Fruit fly (Drosophila melanogaster) whole organism, prepupa: ENCODE measurements around the gene HIP-R.

Experiments used
- CG10631 ChIP-seq: fragments of 200-800 bp; sonication (Bioruptor generic); optimal IDR thresholded peaks from 2 replicates; lab custom pipeline; 2016; ENCODE audit warnings: missing biosample characterization, missing genetic modification characterization
- CG10669 ChIP-seq: fragments of 200-800 bp; sonication (Bioruptor generic); optimal IDR thresholded peaks from 3 replicates; lab custom pipeline; 2018; ENCODE audit warnings: missing biosample characterization, mild to moderate bottlenecking, missing genetic modification characterization, moderate library complexity
- CG11294 ChIP-seq: fragments of 200-800 bp; sonication (Bioruptor generic); IDR thresholded peaks from 2 replicates; pipeline ENCODE4 v1.3.6; 2022; ENCODE audit warnings: missing biosample characterization, missing genetic modification characterization
- CG11762 ChIP-seq: fragments of 200-800 bp; sonication (Bioruptor generic); optimal IDR thresholded peaks from 3 replicates; lab custom pipeline; 2016; ENCODE audit warnings: missing biosample characterization, missing genetic modification characterization; ENCODE audit not compliant: insufficient read depth
- CG1621 ChIP-seq: fragments of 200-800 bp; sonication (Bioruptor generic); optimal IDR thresholded peaks from 3 replicates; lab custom pipeline; 2018; ENCODE audit warnings: missing biosample characterization, mild to moderate bottlenecking, missing genetic modification characterization
- CG3032 ChIP-seq: fragments of 200-800 bp; optimal IDR thresholded peaks from 2 replicates; lab custom pipeline; 2019; ENCODE audit warnings: missing biosample characterization, mild to moderate bottlenecking, missing genetic modification characterization, moderate library complexity
- CG31627 ChIP-seq: fragments of 200-800 bp; sonication (Bioruptor generic); optimal IDR thresholded peaks from 3 replicates; lab custom pipeline; 2016; ENCODE audit warnings: missing biosample characterization, missing genetic modification characterization
- CG32006 ChIP-seq: fragments of 200-800 bp; sonication (Bioruptor generic); optimal IDR thresholded peaks from 3 replicates; lab custom pipeline; 2017; ENCODE audit warnings: missing biosample characterization, mild to moderate bottlenecking, missing genetic modification characterization
- CG3919 ChIP-seq: fragments of 200-800 bp; sonication (Bioruptor generic); optimal IDR thresholded peaks from 3 replicates; lab custom pipeline; 2016; ENCODE audit warnings: missing biosample characterization, missing genetic modification characterization
- CG4318 ChIP-seq: fragments of 200-800 bp; sonication (Bioruptor generic); optimal IDR thresholded peaks from 3 replicates; lab custom pipeline; 2017; ENCODE audit warnings: missing biosample characterization, mild to moderate bottlenecking, missing genetic modification characterization
- CG6163 ChIP-seq: fragments of 200-800 bp; sonication (Bioruptor generic); IDR thresholded peaks from 3 replicates; pipeline ENCODE4 v1.3.6; 2022; ENCODE audit warnings: missing biosample characterization, missing genetic modification characterization
- CG6276 ChIP-seq: fragments of 200-800 bp; sonication (Bioruptor generic); optimal IDR thresholded peaks from 2 replicates; lab custom pipeline; 2017; ENCODE audit warnings: missing biosample characterization, mild to moderate bottlenecking, missing genetic modification characterization
- CG6792 ChIP-seq: fragments of 200-800 bp; sonication (Bioruptor generic); optimal IDR thresholded peaks from 3 replicates; lab custom pipeline; 2016; ENCODE audit warnings: missing biosample characterization, missing genetic modification characterization
- CG6808 ChIP-seq: fragments of 200-800 bp; sonication (Bioruptor generic); optimal IDR thresholded peaks from 3 replicates; lab custom pipeline; 2017; ENCODE audit warnings: missing biosample characterization, missing genetic modification characterization, mild to moderate bottlenecking, moderate library complexity, missing genetic modification reagents
- CG6854 ChIP-seq: fragments of 200-800 bp; sonication (Bioruptor generic); optimal IDR thresholded peaks from 2 replicates; lab custom pipeline; 2017; ENCODE audit warnings: missing biosample characterization, mild to moderate bottlenecking, missing genetic modification characterization
- CG8119 ChIP-seq: fragments of 200-800 bp; sonication (Bioruptor generic); IDR thresholded peaks from 3 replicates; pipeline ENCODE4 v1.3.6; 2022; ENCODE audit warnings: missing biosample characterization, missing genetic modification characterization
- CG8319 ChIP-seq: fragments of 200-800 bp; sonication (Bioruptor generic); optimal IDR thresholded peaks from 3 replicates; lab custom pipeline; 2016; ENCODE audit warnings: missing biosample characterization, missing genetic modification characterization
- CG8632 ChIP-seq: fragments of 200-800 bp; sonication (Bioruptor generic); optimal IDR thresholded peaks from 3 replicates; lab custom pipeline; 2016; ENCODE audit warnings: missing biosample characterization, missing genetic modification characterization
- Eip75B ChIP-seq: fragments of 200-800 bp; sonication (Bioruptor generic); optimal IDR thresholded peaks from 3 replicates; lab custom pipeline; 2016; ENCODE audit warnings: missing biosample characterization, missing genetic modification characterization
- Eip78C ChIP-seq: fragments of 200-800 bp; sonication (Bioruptor generic); peaks from one replicate; lab custom pipeline; 2016; ENCODE audit warnings: missing biosample characterization, missing genetic modification characterization
- Eip93F ChIP-seq: fragments of 200-800 bp; sonication (Bioruptor generic); optimal IDR thresholded peaks from 2 replicates; lab custom pipeline; 2016; ENCODE audit warnings: missing biosample characterization, mild to moderate bottlenecking, missing genetic modification characterization
- Ets21C ChIP-seq: fragments of 200-800 bp; sonication (Bioruptor generic); optimal IDR thresholded peaks from 3 replicates; lab custom pipeline; 2016; ENCODE audit warnings: missing biosample characterization, missing genetic modification characterization
- Ets96B ChIP-seq: fragments of 200-800 bp; optimal IDR thresholded peaks from 2 replicates; lab custom pipeline; 2019; ENCODE audit warnings: missing biosample characterization, mild to moderate bottlenecking, missing genetic modification characterization, moderate library complexity
- Hr38 ChIP-seq: sonication (Bioruptor generic); optimal IDR thresholded peaks from 2 replicates; lab custom pipeline; 2016; ENCODE audit warnings: missing biosample characterization, missing genetic modification characterization
- Hr39 ChIP-seq: fragments of 200-800 bp; sonication (Bioruptor generic); optimal IDR thresholded peaks from 2 replicates; lab custom pipeline; 2016; ENCODE audit warnings: missing biosample characterization, missing genetic modification characterization
- Hr4 ChIP-seq: fragments of 200-800 bp; sonication (Bioruptor generic); optimal IDR thresholded peaks from 3 replicates; lab custom pipeline; 2016; ENCODE audit warnings: missing biosample characterization, missing genetic modification characterization
- Lpt ChIP-seq: fragments of 200-800 bp; sonication (Bioruptor generic); optimal IDR thresholded peaks from 3 replicates; lab custom pipeline; 2016; ENCODE audit warnings: missing biosample characterization, missing genetic modification characterization
- Met ChIP-seq: fragments of 200-800 bp; sonication (Bioruptor generic); optimal IDR thresholded peaks from 3 replicates; lab custom pipeline; 2016; ENCODE audit warnings: missing biosample characterization, missing genetic modification characterization
- OdsH ChIP-seq: fragments of 200-800 bp; sonication (Bioruptor generic); optimal IDR thresholded peaks from 3 replicates; lab custom pipeline; 2016; ENCODE audit warnings: missing biosample characterization, missing genetic modification characterization
- Smox ChIP-seq: fragments of 200-800 bp; sonication (Bioruptor generic); optimal IDR thresholded peaks from 3 replicates; lab custom pipeline; 2016; ENCODE audit warnings: missing biosample characterization, missing genetic modification characterization
- Sox102F ChIP-seq: fragments of 200-800 bp; sonication (Bioruptor generic); optimal IDR thresholded peaks from 2 replicates; lab custom pipeline; 2016; ENCODE audit warnings: missing biosample characterization, mild to moderate bottlenecking, missing genetic modification characterization
- Sox15 ChIP-seq: fragments of 200-800 bp; sonication (Bioruptor generic); optimal IDR thresholded peaks from 3 replicates; lab custom pipeline; 2016; ENCODE audit warnings: missing biosample characterization, missing genetic modification characterization
- acj6 ChIP-seq: fragments of 200-800 bp; sonication (Bioruptor generic); optimal IDR thresholded peaks from 3 replicates; lab custom pipeline; 2016; ENCODE audit warnings: missing biosample characterization, missing genetic modification characterization
- cyc ChIP-seq: fragments of 200-800 bp; sonication (Bioruptor generic); optimal IDR thresholded peaks from 3 replicates; lab custom pipeline; 2016; ENCODE audit warnings: missing biosample characterization, missing genetic modification characterization
- dac ChIP-seq: fragments of 200-800 bp; sonication (Bioruptor generic); optimal IDR thresholded peaks from 2 replicates; lab custom pipeline; 2017; ENCODE audit warnings: missing biosample characterization, mild to moderate bottlenecking, missing genetic modification characterization
- eg ChIP-seq: fragments of 200-800 bp; sonication (Bioruptor generic); IDR thresholded peaks from 3 replicates; pipeline ENCODE4 v1.3.6; 2022; ENCODE audit warnings: missing biosample characterization, missing genetic modification characterization
- fd59A ChIP-seq: fragments of 200-800 bp; sonication (Bioruptor generic); optimal IDR thresholded peaks from 2 replicates; lab custom pipeline; 2017; ENCODE audit warnings: missing biosample characterization, mild to moderate bottlenecking, missing genetic modification characterization, missing genetic modification reagents
- fd85E ChIP-seq: fragments of 200-800 bp; sonication (Bioruptor generic); optimal IDR thresholded peaks from 3 replicates; lab custom pipeline; 2016; ENCODE audit warnings: missing biosample characterization, missing genetic modification characterization
- fkh ChIP-seq: fragments of 200-800 bp; sonication (Bioruptor generic); optimal IDR thresholded peaks from 3 replicates; lab custom pipeline; 2017; ENCODE audit warnings: missing biosample characterization, mild to moderate bottlenecking, missing genetic modification characterization, moderate library complexity
- lz ChIP-seq: fragments of 200-800 bp; sonication (Bioruptor generic); optimal IDR thresholded peaks from 3 replicates; lab custom pipeline; 2016; ENCODE audit warnings: missing biosample characterization, missing genetic modification characterization
- net ChIP-seq: fragments of 200-800 bp; sonication (Bioruptor generic); optimal IDR thresholded peaks from 3 replicates; lab custom pipeline; 2016; ENCODE audit warnings: missing biosample characterization, missing genetic modification characterization
- pdm3 ChIP-seq: fragments of 200-800 bp; sonication (Bioruptor generic); optimal IDR thresholded peaks from 3 replicates; lab custom pipeline; 2016; ENCODE audit warnings: missing biosample characterization, missing genetic modification characterization
- salr ChIP-seq, 2 experiments: fragments of 200-800 bp; sonication (Bioruptor generic); optimal IDR thresholded peaks; 3 replicates each; lab custom pipeline; 2016 to 2018; ENCODE audit warnings: missing biosample characterization in 2 of 2, missing genetic modification characterization in 2 of 2, mild to moderate bottlenecking in 1 of 2
- spab ChIP-seq: fragments of 200-800 bp; sonication (Bioruptor generic); optimal IDR thresholded peaks from 2 replicates; lab custom pipeline; 2017; ENCODE audit warnings: missing biosample characterization, mild to moderate bottlenecking, missing genetic modification characterization, missing genetic modification reagents
- ss ChIP-seq, 2 experiments: fragments of 200-800 bp; sonication (Bioruptor generic); optimal IDR thresholded peaks; 2 replicates in 1 of 2; 3 replicates in 1 of 2; lab custom pipeline; 2017 to 2018; ENCODE audit warnings: mild to moderate bottlenecking in 2 of 2, missing biosample characterization in 2 of 2, missing genetic modification characterization in 2 of 2, moderate library complexity in 1 of 2
- svp ChIP-seq: fragments of 200-800 bp; sonication (Bioruptor generic); peaks from one replicate; lab custom pipeline; 2016; ENCODE audit warnings: missing biosample characterization, missing genetic modification characterization
- topi ChIP-seq: fragments of 200-800 bp; sonication (Bioruptor generic); optimal IDR thresholded peaks from 3 replicates; lab custom pipeline; 2016; ENCODE audit warnings: missing biosample characterization, missing genetic modification characterization
- vri ChIP-seq: fragments of 200-800 bp; sonication (Bioruptor generic); optimal IDR thresholded peaks from 3 replicates; lab custom pipeline; 2016; ENCODE audit warnings: missing biosample characterization, mild to moderate bottlenecking, missing genetic modification characterization

The HIP-R gene

DNA sequence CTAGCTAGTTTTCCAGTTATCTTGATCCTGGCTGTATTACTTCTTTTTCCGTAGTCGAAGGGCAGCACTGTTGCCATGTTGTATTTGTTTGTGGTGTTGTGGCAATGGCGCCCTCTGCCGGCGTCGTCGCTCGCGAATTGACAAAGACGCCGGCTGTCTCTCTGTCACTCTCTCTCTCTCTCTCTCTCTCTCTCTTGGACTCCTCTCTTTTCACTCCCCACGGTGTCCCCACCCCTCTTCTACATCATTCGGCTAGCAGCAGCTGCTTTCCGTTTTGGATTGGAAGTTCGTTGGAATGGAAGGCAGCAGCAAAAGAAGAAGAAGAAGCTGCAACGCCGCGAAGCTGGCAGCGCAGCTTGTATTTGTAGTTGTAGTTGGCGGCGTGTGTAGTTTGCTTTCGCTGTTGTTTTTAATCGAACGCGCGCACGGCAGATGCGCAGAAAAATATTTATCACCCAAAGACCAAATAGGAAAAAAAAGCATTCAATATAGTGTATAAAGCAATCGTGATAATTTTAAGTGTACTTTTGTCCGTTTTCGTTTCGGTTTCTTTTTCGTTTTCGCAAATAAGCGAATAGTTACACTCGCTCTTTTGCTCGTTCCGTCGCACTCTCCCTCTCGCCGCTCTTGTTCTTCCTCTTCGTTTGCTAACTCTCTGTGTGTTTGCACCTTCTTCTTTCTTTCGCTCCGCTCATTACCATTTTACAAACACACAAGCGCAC, 9.9 kb upstream of the HIP-R start (continued):
- no peak for TF ChIP-seq CG8632
- peak; percentile 58 for TF ChIP-seq CG6163 (GFP tag; lab: Robert Waterston, UW)
- TF ChIP-seq cyc (GFP tag; lab: Kevin White, UChicago): no peak
- TF ChIP-seq Ets21C: no peak
- no peak; the same call in 1 of the 3 replicates for TF ChIP-seq CG8119 (GFP tag; lab: Robert Waterston, UW)
- peak; percentile 43 for TF ChIP-seq Ets96B (tag; lab: Kevin White, UChicago)
- no peak for TF ChIP-seq CG8319 (GFP tag; lab: Kevin White, UChicago)
- peak; percentile 69 for TF ChIP-seq Lpt (GFP tag; lab: Kevin White, UChicago)
- TF ChIP-seq Eip93F (GFP tag; lab: Kevin White, UChicago): no peak
- peak; percentile 75 for TF ChIP-seq Eip78C (GFP tag; lab: Kevin White, UChicago)
- TF ChIP-seq Hr4 (GFP tag; lab: Kevin White, UChicago): peak; percentile 36
- peak; percentile 43 for TF ChIP-seq dac (GFP tag; lab: Kevin White, UChicago)
- no peak for TF ChIP-seq Hr38
- no peak for TF ChIP-seq Smox (GFP tag; lab: Kevin White, UChicago)
- TF ChIP-seq CG10669 (GFP tag; lab: Kevin White, UChicago): no peak
- no peak for TF ChIP-seq Sox102F (GFP tag; lab: Kevin White, UChicago)

- TF ChIP-seq CG3919 (GFP tag; lab: Kevin White, UChicago): peak; percentile 36
- no peak for TF ChIP-seq Lpt (GFP tag; lab: Kevin White, UChicago)
- no peak for TF ChIP-seq Ets21C
- TF ChIP-seq CG6808 (GFP tag; lab: Kevin White, UChicago): peak; percentile 16
- no peak for TF ChIP-seq fd59A
- no peak for TF ChIP-seq spab (GFP tag; lab: Kevin White, UChicago)
- peak; percentile 6 for TF ChIP-seq CG3032 (tag; lab: Kevin White, UChicago)
- no peak for TF ChIP-seq salr (GFP tag; optimal IDR thresholded peaks at IDR 0.05; lab: Kevin White, UChicago)
- peak; percentile 30 for TF ChIP-seq fkh (GFP tag; lab: Kevin White, UChicago)
- peak; percentile 2 for TF ChIP-seq topi
- TF ChIP-seq Smox (GFP tag; lab: Kevin White, UChicago): peak; percentile 13
- no peak for TF ChIP-seq dac (GFP tag; lab: Kevin White, UChicago)
- TF ChIP-seq vri (GFP tag; lab: Kevin White, UChicago): peak; percentile 34
- peak; percentile 4 for TF ChIP-seq Ets96B (tag; lab: Kevin White, UChicago)
- peak; percentile 40 for TF ChIP-seq Eip78C (GFP tag; lab: Kevin White, UChicago)
- no peak for TF ChIP-seq CG11294 (GFP tag; lab: Robert Waterston, UW)
- no peak for TF ChIP-seq OdsH
- no peak for TF ChIP-seq Sox15 (GFP tag; lab: Kevin White, UChicago)
- TF ChIP-seq CG11762 (GFP tag; lab: Kevin White, UChicago): no peak
- TF ChIP-seq net (GFP tag; lab: Kevin White, UChicago): no peak
- TF ChIP-seq svp (GFP tag; lab: Kevin White, UChicago): peak; percentile 71
- TF ChIP-seq CG6792 (GFP tag; lab: Kevin White, UChicago): no peak
- TF ChIP-seq eg (GFP tag; lab: Robert Waterston, UW): peak; percentile 24; the same call in 1 of the 3 replicates
- no peak for TF ChIP-seq Hr4 (GFP tag; lab: Kevin White, UChicago)
- TF ChIP-seq CG8319 (GFP tag; lab: Kevin White, UChicago): no peak
- peak; percentile 19 for TF ChIP-seq CG10631 (GFP tag; lab: Kevin White, UChicago)
- TF ChIP-seq pdm3: no peak
- no peak for TF ChIP-seq CG4318
- TF ChIP-seq Met: peak; percentile 41
- no peak for TF ChIP-seq acj6 (GFP tag; lab: Kevin White, UChicago)
- TF ChIP-seq ss (GFP tag; optimal IDR thresholded peaks at IDR 0.05; lab: Kevin White, UChicago): peak; percentile 10 to 40
- TF ChIP-seq CG31627 (GFP tag; lab: Kevin White, UChicago): no peak
- TF ChIP-seq CG10669 (GFP tag; lab: Kevin White, UChicago): no peak
- peak; percentile 15 for TF ChIP-seq CG1621 (tag; lab: Kevin White, UChicago)
- no peak for TF ChIP-seq Hr39 (GFP tag; lab: Kevin White, UChicago)
- peak; percentile 15 for TF ChIP-seq lz (GFP tag; lab: Kevin White, UChicago)
- no peak for TF ChIP-seq CG6276 (GFP tag; lab: Kevin White, UChicago)
- no peak for TF ChIP-seq CG32006
- TF ChIP-seq fd85E: no peak
- TF ChIP-seq Eip75B (GFP tag; lab: Kevin White, UChicago): peak; percentile 16
- TF ChIP-seq CG8119 (GFP tag; lab: Robert Waterston, UW): no peak; the same call in 2 of the 3 replicates
- peak; percentile 10 for TF ChIP-seq CG6854 (GFP tag; lab: Kevin White, UChicago)
Observed at dm6 chrX:3780884-3781283, 8.9 kb upstream of the HIP-R start.
